Worm (Caenorhabditis elegans) whole organism, L3 larva: ENCODE data around the gene K12D12.4.

ENCODE experiments used
- ceh-28 ChIP-seq: fragments of 150-350 bp; optimal IDR thresholded peaks from 2 replicates; lab custom pipeline; 2014; ENCODE audit warnings: missing biosample characterization, missing genetic modification reagents, missing genetic modification characterization
- ztf-11 ChIP-seq: fragments of 150-350 bp; optimal IDR thresholded peaks from 2 replicates; lab custom pipeline; 2014; ENCODE audit warnings: missing biosample characterization, missing genetic modification characterization
- ztf-4 ChIP-seq: fragments of 150-350 bp; optimal IDR thresholded peaks from 2 replicates; lab custom pipeline; 2014; ENCODE audit warnings: missing biosample characterization, missing genetic modification characterization

- TF ChIP-seq ztf-11 (no peak), ceh-28 (tag; lab: Kevin White, UChicago) (no peak), ztf-4 (tag; lab: Kevin White, UChicago) (no peak)
These were observed 22.1 kb downstream of the K12D12.4 start for ce11 chrII:11843441-11843840.
